Worm (Caenorhabditis elegans) whole organism, L1 larva: Measurements from ENCODE around the gene piga-1.

Experiments
- C34B4.2 ChIP-seq: sonication (generic microtip); optimal IDR thresholded peaks from 2 replicates; lab custom pipeline; 2017; ENCODE audit warnings: mild to moderate bottlenecking, missing genetic modification characterization, missing compliant biosample characterization
- ama-1 ChIP-seq: fragments of 150-350 bp; optimal IDR thresholded peaks from 2 replicates; lab custom pipeline; 2014
- blmp-1 ChIP-seq: fragments of 150-350 bp; optimal IDR thresholded peaks from 2 replicates; lab custom pipeline; 2014; ENCODE audit warnings: missing biosample characterization, missing genetic modification characterization
- elt-3 ChIP-seq, 6 experiments: fragments of 150-350 bp in 1 of 6; sonication (generic microtip); optimal IDR thresholded peaks; 2 replicates each; lab custom pipeline; 2017 to 2018; ENCODE audit warnings: missing biosample characterization in 6 of 6, missing genetic modification characterization in 6 of 6, inconsistent platforms in 1 of 6
- lin-13 ChIP-seq: fragments of 150-350 bp; optimal IDR thresholded peaks from 2 replicates; lab custom pipeline; 2014; ENCODE audit warnings: missing biosample characterization, missing genetic modification reagents, missing genetic modification characterization
- mep-1 ChIP-seq: fragments of 150-350 bp; optimal IDR thresholded peaks from 2 replicates; lab custom pipeline; 2014; ENCODE audit warnings: missing biosample characterization, missing genetic modification characterization
- nhr-77 ChIP-seq: fragments of 150-350 bp; optimal IDR thresholded peaks from 2 replicates; lab custom pipeline; 2014; ENCODE audit warnings: missing biosample characterization, missing genetic modification characterization
- nhr-85 ChIP-seq: sonication (generic microtip); peaks from one replicate; lab custom pipeline; 2016; ENCODE audit warnings: missing genetic modification characterization, inconsistent platforms, missing compliant biosample characterization
- ztf-11 ChIP-seq, 2 experiments: sonication (generic microtip); optimal IDR thresholded peaks; 2 replicates each; lab custom pipeline; 2016 to 2017; ENCODE audit warnings: missing genetic modification characterization in 2 of 2, missing biosample characterization in 1 of 2, missing compliant biosample characterization in 1 of 2

DNA sequence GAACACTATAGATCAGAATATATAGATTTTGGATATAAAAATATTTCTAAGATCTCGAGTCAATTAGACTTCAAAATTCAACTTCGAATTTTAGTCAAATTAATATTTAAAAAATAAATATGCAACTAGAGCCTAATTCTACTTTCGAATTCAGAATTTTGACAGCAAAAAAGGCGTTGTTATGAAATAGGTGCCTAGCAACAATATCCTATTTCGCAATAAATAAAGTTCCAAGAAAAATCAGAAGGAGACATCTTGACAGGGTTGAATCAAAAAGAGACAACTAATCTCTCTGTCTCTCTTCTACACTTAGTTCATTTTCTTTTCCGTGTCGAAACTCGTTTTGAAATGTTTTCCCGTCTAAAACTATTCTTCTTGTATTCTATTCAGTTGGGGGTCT lies 13.9 kb upstream of the piga-1 start:
- TF ChIP-seq ama-1 (lab: Kevin White, UChicago) (no peak), blmp-1 (peak; percentile 34), C34B4.2 (no peak), mep-1 (tag; lab: Kevin White, UChicago) (no peak), nhr-85 (tag; lab: Kevin White, UChicago) (no peak), nhr-77 (no peak), elt-3 (tag; optimal IDR thresholded peaks at IDR 0.05; lab: Kevin White, UChicago) (no peak), ztf-11 (tag; optimal IDR thresholded peaks at IDR 0.05; lab: Kevin White, UChicago) (no peak), lin-13 (GFP tag; lab: Kevin White, UChicago) (no peak)
